Fruit fly (Drosophila melanogaster) whole organism, embryonic: Measurements from ENCODE around the gene Miga.

Experiments used
- CG3847 ChIP-seq: fragments of 200-800 bp; sonication (Bioruptor generic); IDR thresholded peaks from 2 replicates; pipeline ENCODE4 v1.3.6; 2022; ENCODE audit warnings: missing biosample characterization, missing genetic modification characterization
- CG4360 ChIP-seq: fragments of 200-800 bp; sonication (Bioruptor generic); IDR thresholded peaks from 2 replicates; pipeline ENCODE4 v1.3.6; 2022; ENCODE audit warnings: missing biosample characterization, missing genetic modification characterization
- CG7556 ChIP-seq: fragments of 200-800 bp; sonication (Bioruptor generic); optimal IDR thresholded peaks from 2 replicates; lab custom pipeline; 2017; ENCODE audit warnings: missing biosample characterization, mild to moderate bottlenecking, missing genetic modification characterization
- CG9797 ChIP-seq: fragments of 200-800 bp; sonication (Bioruptor generic); optimal IDR thresholded peaks from 3 replicates; lab custom pipeline; 2018; ENCODE audit warnings: missing biosample characterization, mild to moderate bottlenecking, missing genetic modification characterization
- br ChIP-seq: fragments of >200 bp; optimal IDR thresholded peaks from 2 replicates; lab custom pipeline; 2017
- her ChIP-seq: fragments of 200-800 bp; sonication (Bioruptor generic); optimal IDR thresholded peaks from 2 replicates; lab custom pipeline; 2016; ENCODE audit warnings: missing biosample characterization, missing genetic modification characterization
- kni ChIP-seq: fragments of 200-800 bp; sonication (Bioruptor generic); optimal IDR thresholded peaks from 3 replicates; lab custom pipeline; 2017; ENCODE audit warnings: mild to moderate bottlenecking, missing biosample characterization, missing genetic modification reagents, missing genetic modification characterization

DNA sequence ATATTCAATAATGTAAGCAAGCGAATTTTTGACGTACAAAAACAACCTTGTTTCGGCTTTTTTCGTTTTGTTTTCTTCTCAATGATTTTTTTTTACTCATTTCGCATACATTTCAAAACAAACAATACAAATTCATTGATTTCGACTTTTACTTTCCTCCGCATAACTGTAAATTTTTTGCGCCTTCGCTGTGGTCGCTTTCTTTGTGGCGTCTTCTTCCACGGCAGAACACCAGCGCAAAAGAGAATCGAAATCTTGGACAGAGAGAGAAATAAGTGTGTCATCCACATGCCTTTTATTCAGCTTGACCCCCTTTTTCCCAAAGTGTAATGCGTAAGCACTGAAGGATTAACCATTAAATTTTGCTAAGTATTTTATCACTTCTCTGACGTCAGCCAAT is 23.3 kb downstream of the Miga start:
- no peak for TF ChIP-seq br (lab: Kevin White, UChicago)
- no peak for TF ChIP-seq CG4360 (GFP tag; lab: Robert Waterston, UW)
- no peak for TF ChIP-seq CG9797
- TF ChIP-seq CG3847 (GFP tag; lab: Robert Waterston, UW): no peak
- no peak for TF ChIP-seq kni
- no peak for TF ChIP-seq CG7556
- no peak for TF ChIP-seq her (GFP tag; lab: Kevin White, UChicago)
